Worm (Caenorhabditis elegans) whole organism, mixed stage, embryonic: ENCODE results near the gene B0280.17.
A peak's percentile ranks its signal among the peaks of the same experiment; 100 is the strongest.
"Not testable (repeated sequence)": the region's sequence is repeated elsewhere in the genome, so short reads cannot be mapped to it uniquely, and the experiment has no call there.

ENCODE experiments used
- M03D4.4 ChIP-seq: sonication (generic microtip); optimal IDR thresholded peaks from 2 replicates; lab custom pipeline; 2017; ENCODE audit warnings: mild to moderate bottlenecking, missing genetic modification characterization, missing compliant biosample characterization
- bed-3 ChIP-seq: fragments of 200-800 bp; sonication (Bioruptor generic); optimal IDR thresholded peaks from 3 replicates; lab custom pipeline; 2018; ENCODE audit warnings: mild to moderate bottlenecking, missing genetic modification characterization, moderate library complexity, missing compliant biosample characterization
- ceh-39 ChIP-seq: fragments of 150-350 bp; optimal IDR thresholded peaks from 2 replicates; lab custom pipeline; 2014; ENCODE audit warnings: missing biosample characterization, missing genetic modification characterization
- ceh-83 ChIP-seq: fragments of 200-800 bp; sonication (Bioruptor generic); optimal IDR thresholded peaks from 2 replicates; lab custom pipeline; 2018; ENCODE audit warnings: mild to moderate bottlenecking, missing genetic modification characterization, missing compliant biosample characterization
- ces-1 ChIP-seq: fragments of 150-350 bp; optimal IDR thresholded peaks from 2 replicates; lab custom pipeline; 2014; ENCODE audit warnings: missing biosample characterization, missing genetic modification reagents, missing genetic modification characterization
- cnd-1 ChIP-seq: fragments of 200-800 bp; sonication (Bioruptor generic); optimal IDR thresholded peaks from 2 replicates; lab custom pipeline; 2018; ENCODE audit warnings: mild to moderate bottlenecking, missing genetic modification characterization, missing compliant biosample characterization
- elt-1 ChIP-seq: sonication (generic microtip); optimal IDR thresholded peaks from 2 replicates; lab custom pipeline; 2017; ENCODE audit warnings: missing genetic modification characterization, mild to moderate bottlenecking, missing compliant biosample characterization, antibody characterized with exemption, moderate library complexity, borderline replicate concordance; ENCODE audit not compliant: insufficient read depth
- flh-1 ChIP-seq: fragments of 200-800 bp; sonication (Bioruptor generic); optimal IDR thresholded peaks from 2 replicates; lab custom pipeline; 2018; ENCODE audit warnings: mild to moderate bottlenecking, missing genetic modification characterization, moderate library complexity, missing compliant biosample characterization
- ham-2 ChIP-seq: fragments of 200-800 bp; sonication (Bioruptor generic); optimal IDR thresholded peaks from 2 replicates; lab custom pipeline; 2018; ENCODE audit warnings: mild to moderate bottlenecking, missing genetic modification characterization, missing compliant biosample characterization
- hlh-1 ChIP-seq: fragments of 150-350 bp; optimal IDR thresholded peaks from 2 replicates; lab custom pipeline; 2014; ENCODE audit warnings: missing biosample characterization, missing genetic modification reagents, missing genetic modification characterization
- lsy-2 ChIP-seq: fragments of 150-350 bp; optimal IDR thresholded peaks from 2 replicates; lab custom pipeline; 2014; ENCODE audit warnings: missing biosample characterization, missing genetic modification characterization
- mab-5 ChIP-seq: fragments of 150-350 bp; optimal IDR thresholded peaks from 2 replicates; lab custom pipeline; 2014; ENCODE audit warnings: missing biosample characterization, missing genetic modification characterization
- nhr-2 ChIP-seq: fragments of 150-350 bp; optimal IDR thresholded peaks from 2 replicates; lab custom pipeline; 2014; ENCODE audit warnings: missing biosample characterization, missing genetic modification characterization
- nhr-76 ChIP-seq: sonication (generic microtip); optimal IDR thresholded peaks from 2 replicates; lab custom pipeline; 2017; ENCODE audit warnings: missing biosample characterization, missing genetic modification characterization
- pha-4 ChIP-seq: fragments of 150-350 bp; optimal IDR thresholded peaks from 2 replicates; lab custom pipeline; 2018; ENCODE audit warnings: missing biosample characterization, missing genetic modification reagents, missing genetic modification characterization
- sem-2 ChIP-seq: fragments of 200-800 bp; sonication (Bioruptor generic); optimal IDR thresholded peaks from 2 replicates; lab custom pipeline; 2018; ENCODE audit warnings: mild to moderate bottlenecking, missing genetic modification characterization, missing compliant biosample characterization
- snpc-4 ChIP-seq: fragments of 150-350 bp; optimal IDR thresholded peaks from 2 replicates; lab custom pipeline; 2014; ENCODE audit warnings: missing biosample characterization, missing genetic modification characterization
- sptf-1 ChIP-seq: sonication (generic microtip); optimal IDR thresholded peaks from 2 replicates; lab custom pipeline; 2017; ENCODE audit warnings: mild to moderate bottlenecking, missing genetic modification characterization, moderate library complexity, missing compliant biosample characterization
- tbx-8 ChIP-seq: fragments of 200-800 bp; sonication (Bioruptor generic); optimal IDR thresholded peaks from 2 replicates; lab custom pipeline; 2018; ENCODE audit warnings: mild to moderate bottlenecking, missing genetic modification characterization, moderate library complexity, missing compliant biosample characterization
- unc-120 ChIP-seq: sonication (generic microtip); optimal IDR thresholded peaks from 2 replicates; lab custom pipeline; 2017; ENCODE audit warnings: missing genetic modification characterization, missing compliant biosample characterization; ENCODE audit not compliant: poor library complexity, severe bottlenecking
- unc-39 ChIP-seq: fragments of 150-350 bp; optimal IDR thresholded peaks from 2 replicates; lab custom pipeline; 2014; ENCODE audit warnings: missing biosample characterization, missing genetic modification characterization
- unc-62 ChIP-seq: fragments of 150-350 bp; optimal IDR thresholded peaks from 2 replicates; lab custom pipeline; 2014; ENCODE audit warnings: missing biosample characterization, missing genetic modification reagents, missing genetic modification characterization
- zip-8 ChIP-seq: fragments of 150-350 bp; optimal IDR thresholded peaks from 2 replicates; lab custom pipeline; 2014; ENCODE audit warnings: missing biosample characterization, missing genetic modification characterization

Gene B0280.17

DNA sequence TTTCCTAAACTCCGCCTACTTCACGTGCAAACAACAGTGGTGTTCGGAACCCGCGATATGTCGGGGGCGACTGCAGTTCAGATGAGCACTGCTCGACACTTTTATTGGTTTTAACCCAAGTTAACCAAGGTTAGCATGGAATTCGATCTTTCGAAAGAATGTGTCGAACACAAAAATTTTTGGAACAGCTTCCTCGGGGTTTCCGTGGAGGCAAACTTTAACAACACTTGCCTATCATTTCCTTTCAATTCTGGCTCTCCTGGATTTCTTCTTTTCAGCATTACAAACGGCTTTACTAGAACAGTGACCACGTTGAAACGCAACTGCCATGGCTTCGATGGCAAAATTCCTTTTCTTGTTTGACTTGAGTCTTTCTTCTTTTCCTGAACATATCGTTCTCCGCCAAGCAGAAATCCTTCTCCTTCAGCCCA lies 5.4 kb upstream of the B0280.17 start:
- TF ChIP-seq nhr-76 (tag; lab: Kevin White, UChicago): no peak
- peak; percentile 19 for TF ChIP-seq hlh-1 (tag; lab: Kevin White, UChicago)

DNA sequence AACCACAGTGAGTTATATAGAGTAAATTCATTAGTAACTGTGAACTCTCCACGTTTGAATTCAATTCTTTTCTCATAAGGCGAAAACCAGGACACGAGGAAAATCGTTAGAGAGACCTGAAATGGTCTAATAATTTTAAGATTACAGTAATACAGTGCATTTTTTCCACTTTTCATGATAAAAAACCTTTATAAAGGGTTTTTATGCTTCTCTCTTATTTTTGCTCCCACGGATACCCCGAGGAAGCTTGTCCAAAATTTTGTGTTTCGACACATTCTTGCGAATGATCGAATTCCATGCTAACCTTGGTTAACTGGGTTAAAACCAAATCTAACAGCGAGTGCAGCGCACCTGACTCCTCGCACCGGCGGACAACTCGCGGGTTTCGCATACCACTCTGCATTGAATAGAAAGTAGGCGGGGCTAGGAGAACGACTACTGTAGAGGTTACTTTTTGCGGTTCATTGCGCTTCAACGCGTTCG lies 4.4 kb upstream of the B0280.17 start:
- TF ChIP-seq elt-1 (tag; lab: Kevin White, UChicago): no peak
- TF ChIP-seq ceh-83: peak; percentile 74

- TF ChIP-seq pha-4: no peak
- no peak for TF ChIP-seq hlh-1 (tag; lab: Kevin White, UChicago)
Observed at ce11 chrIII:7138178-7138577, 2.3 kb upstream of the B0280.17 start, which contains the start of gene B0280.11. Gene B0280.11, minus strand, starts transcription at chrIII:7138278.

DNA sequence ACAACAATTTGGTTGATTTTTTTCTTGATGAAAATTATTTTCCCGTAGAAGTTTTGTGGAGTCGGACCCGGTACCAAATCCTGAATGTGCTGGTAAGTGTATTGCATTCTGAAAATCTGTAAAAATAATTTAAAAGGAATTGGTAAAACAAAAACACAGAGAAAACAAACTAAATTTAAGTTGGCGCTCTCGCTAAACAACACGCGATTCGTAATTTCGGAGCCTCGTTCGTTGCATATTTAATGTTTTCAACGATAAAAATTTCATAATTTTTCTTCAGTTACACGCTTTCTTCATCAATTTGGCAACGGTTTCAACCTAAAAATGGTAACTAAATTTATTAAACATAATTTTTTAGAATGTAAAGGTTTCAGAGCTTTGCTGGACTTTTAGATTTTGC lies 2.4 kb downstream of the B0280.17 start, which contains the start of the genes pot-1 and ggtb-1:
Gene pot-1 (minus strand): TSS at position 120 of the 400 bp plus-strand sequence.
Gene ggtb-1 (plus strand): TSS at position 208 of the 400 bp plus-strand sequence.
- TF ChIP-seq tbx-8 (GFP tag; lab: Kevin White, UChicago) (no peak), ces-1 (GFP tag; lab: Kevin White, UChicago) (peak; percentile 27)

DNA sequence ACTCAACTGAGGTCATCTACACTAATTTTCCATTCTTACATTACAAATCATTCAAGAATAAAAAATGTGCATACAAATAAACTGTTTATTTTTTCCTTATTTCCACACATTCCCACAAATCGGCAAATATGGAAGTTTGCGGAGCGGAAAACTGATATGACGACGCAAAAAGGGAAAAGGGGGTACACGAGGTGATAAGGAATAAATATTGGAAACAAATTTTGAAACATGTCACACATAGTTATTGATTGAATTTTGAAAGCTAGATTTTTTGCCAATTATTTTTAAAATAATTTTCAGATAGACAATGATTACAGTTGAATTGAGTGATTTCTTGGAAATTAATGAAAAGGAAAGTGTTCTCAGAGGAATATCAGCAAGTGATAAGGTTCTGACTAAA lies 7.3 kb downstream of the B0280.17 start, which contains the start of gene viro-2:
Gene viro-2 (plus strand): TSS at position 301 of the 400 bp plus-strand sequence.
- TF ChIP-seq flh-1; unc-62 (GFP tag; lab: Kevin White, UChicago); ces-1 (GFP tag; lab: Kevin White, UChicago): not testable (repeated sequence)

- TF ChIP-seq ceh-39 (no peak), tbx-8 (GFP tag; lab: Kevin White, UChicago) (no peak), ces-1 (GFP tag; lab: Kevin White, UChicago) (no peak), pha-4 (no peak), cnd-1 (tag; lab: Kevin White, UChicago) (no peak), unc-39 (tag; lab: Kevin White, UChicago) (no peak), M03D4.4 (tag; lab: Kevin White, UChicago) (no peak), sem-2 (GFP tag; lab: Kevin White, UChicago) (no peak), unc-120 (tag; lab: Kevin White, UChicago) (no peak), snpc-4 (tag; lab: Kevin White, UChicago) (no peak), zip-8 (no peak), sptf-1 (tag; lab: Kevin White, UChicago) (no peak), nhr-2 (tag; lab: Kevin White, UChicago) (no peak), hlh-1 (tag; lab: Kevin White, UChicago) (no peak), flh-1 (no peak), lsy-2 (tag; lab: Kevin White, UChicago) (no peak), mab-5 (tag; lab: Kevin White, UChicago) (no peak)
Observed at ce11 chrIII:7124364-7124763, 11.6 kb downstream of the B0280.17 start, which contains the start of gene B0280.2. Gene B0280.2, plus strand, starts transcription at chrIII:7124664.

DNA sequence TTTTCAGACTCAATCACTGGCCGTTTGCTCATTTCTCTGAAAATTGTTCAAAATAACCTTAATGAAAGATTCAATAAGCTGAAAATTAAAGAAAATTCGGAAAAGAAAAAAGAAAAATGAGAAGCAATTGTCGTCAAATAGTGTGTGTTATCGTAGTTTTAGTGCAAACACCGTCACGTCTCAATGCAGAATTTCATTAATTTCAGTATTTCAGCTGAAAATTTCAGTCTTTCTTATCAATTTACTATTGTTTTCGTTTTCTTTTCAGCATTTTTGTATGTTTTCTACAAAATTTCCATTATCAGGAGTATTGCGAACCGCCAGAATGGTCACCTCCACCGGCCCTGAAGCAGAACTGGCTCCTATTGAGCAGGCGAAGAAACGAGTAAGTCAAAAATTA lies 13.1 kb downstream of the B0280.17 start, which contains the start of the genes B0280.9 and rpia-1:
Gene B0280.9 (minus strand): TSS at position 36 of the 400 bp plus-strand sequence.
Gene rpia-1 (plus strand): TSS at position 269 of the 400 bp plus-strand sequence.
- no peak for TF ChIP-seq ham-2 (GFP tag; lab: Kevin White, UChicago)
- peak; percentile 92 for TF ChIP-seq lsy-2 (tag; lab: Kevin White, UChicago)
- TF ChIP-seq ces-1 (GFP tag; lab: Kevin White, UChicago): peak; percentile 47
- no peak for TF ChIP-seq cnd-1 (tag; lab: Kevin White, UChicago)

DNA sequence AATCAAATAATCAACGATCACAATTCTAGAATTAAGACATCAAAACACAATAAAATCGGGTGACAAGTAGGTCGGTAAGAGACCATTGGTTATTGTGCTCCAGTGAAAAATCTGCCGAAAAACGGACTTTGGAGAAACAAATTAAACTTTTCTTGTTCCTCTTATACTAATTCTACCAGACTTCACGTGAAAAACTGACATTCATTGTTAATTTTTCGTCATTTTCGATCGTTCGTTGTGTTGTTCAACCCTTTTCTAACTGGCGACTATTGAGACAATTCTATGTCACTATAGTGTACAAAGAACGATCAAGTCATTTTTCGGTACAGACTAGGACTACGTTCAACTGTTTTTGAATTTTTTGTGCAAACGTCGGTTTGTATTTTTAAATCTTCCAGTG lies 15.4 kb downstream of the B0280.17 start:
- no peak for TF ChIP-seq nhr-2 (tag; lab: Kevin White, UChicago)
- TF ChIP-seq ceh-39: no peak
- TF ChIP-seq ceh-83: no peak
- TF ChIP-seq M03D4.4 (tag; lab: Kevin White, UChicago): no peak
- no peak for TF ChIP-seq lsy-2 (tag; lab: Kevin White, UChicago)
- TF ChIP-seq bed-3: no peak
- TF ChIP-seq flh-1: no peak
- TF ChIP-seq, all 35 proteins: peak for 0
